Fruit fly (Drosophila melanogaster) whole organism, pupa: ENCODE data around the gene CG12224.

Experiments used
- CG12605 ChIP-seq: fragments of 200-800 bp; sonication (Bioruptor generic); IDR thresholded peaks from 2 replicates; pipeline ENCODE4 v1.3.6; 2022; ENCODE audit warnings: missing biosample characterization, missing genetic modification characterization
- CG15710 ChIP-seq: fragments of 200-800 bp; sonication (Bioruptor generic); optimal IDR thresholded peaks from 2 replicates; lab custom pipeline; 2018; ENCODE audit warnings: missing biosample characterization, mild to moderate bottlenecking, missing genetic modification characterization, moderate library complexity
- CG34367 ChIP-seq: fragments of 200-800 bp; sonication (Bioruptor generic); optimal IDR thresholded peaks from 2 replicates; lab custom pipeline; 2018; ENCODE audit warnings: missing biosample characterization, mild to moderate bottlenecking, missing genetic modification characterization
- CG4496 ChIP-seq: fragments of 200-800 bp; sonication (Bioruptor generic); IDR thresholded peaks from 3 replicates; pipeline ENCODE4 v1.3.6; 2022; ENCODE audit warnings: missing biosample characterization, missing genetic modification characterization
- CG8159 ChIP-seq: fragments of 200-800 bp; sonication (Bioruptor generic); optimal IDR thresholded peaks from 3 replicates; lab custom pipeline; 2018; ENCODE audit warnings: missing biosample characterization, mild to moderate bottlenecking, missing genetic modification characterization, moderate library complexity
- CG9948 ChIP-seq: fragments of 200-800 bp; sonication (Bioruptor generic); optimal IDR thresholded peaks from 2 replicates; lab custom pipeline; 2018; ENCODE audit warnings: missing biosample characterization, mild to moderate bottlenecking, missing genetic modification characterization, moderate library complexity
- EcR ChIP-seq: fragments of 200-800 bp; sonication (Bioruptor generic); optimal IDR thresholded peaks from 3 replicates; lab custom pipeline; 2019; ENCODE audit warnings: missing biosample characterization, missing genetic modification characterization, mild to moderate bottlenecking, moderate library complexity, missing genetic modification reagents
- Pif1B ChIP-seq: fragments of 200-800 bp; sonication (Bioruptor generic); optimal IDR thresholded peaks from 3 replicates; lab custom pipeline; 2016; ENCODE audit warnings: missing biosample characterization, missing genetic modification characterization
- gl ChIP-seq: fragments of 200-800 bp; sonication (Bioruptor generic); optimal IDR thresholded peaks from 2 replicates; lab custom pipeline; 2018; ENCODE audit warnings: missing biosample characterization, mild to moderate bottlenecking, missing genetic modification characterization

dm6 chr3R:11930962-11931361 lies 50.9 kb downstream of the CG12224 start, which contains the start of gene CG14731:
- TF ChIP-seq gl (tag; lab: Kevin White, UChicago), result no peak
- TF ChIP-seq CG4496, result no peak
- no peak for TF ChIP-seq CG34367 (tag; lab: Kevin White, UChicago)
- TF ChIP-seq CG8159 (tag; lab: Kevin White, UChicago), result no peak
- no peak for TF ChIP-seq EcR (GFP tag; lab: Kevin White, UChicago)
- no peak for TF ChIP-seq CG9948 (tag; lab: Kevin White, UChicago)
- TF ChIP-seq Pif1B (GFP tag; lab: Kevin White, UChicago), result no peak
- no peak for TF ChIP-seq CG15710 (tag; lab: Kevin White, UChicago)
- no peak for TF ChIP-seq CG12605 (GFP tag; lab: Robert Waterston, UW)
